Fruit fly (Drosophila melanogaster) whole organism, embryonic: ENCODE measurements around the gene 5-HT2B.
A peak's percentile ranks its signal among the peaks of the same experiment; 100 is the strongest.

Source experiments
- Adf1 ChIP-seq: fragments of 200-800 bp; sonication (Bioruptor generic); IDR thresholded peaks from 2 replicates; pipeline ENCODE4 v1.3.6; 2022; ENCODE audit warnings: missing biosample characterization, missing genetic modification characterization
- Asciz ChIP-seq: fragments of 200-800 bp; sonication (Bioruptor generic); optimal IDR thresholded peaks from 2 replicates; lab custom pipeline; 2017; ENCODE audit warnings: missing biosample characterization, mild to moderate bottlenecking, missing genetic modification characterization, missing genetic modification reagents
- Atf6 ChIP-seq: fragments of 200-800 bp; sonication (Bioruptor generic); IDR thresholded peaks from 2 replicates; pipeline ENCODE4 v1.3.6; 2022; ENCODE audit warnings: missing biosample characterization, missing genetic modification characterization
- Blimp-1 ChIP-seq: fragments of 200-800 bp; sonication (Bioruptor generic); optimal IDR thresholded peaks from 3 replicates; lab custom pipeline; 2018; ENCODE audit warnings: missing biosample characterization, missing genetic modification characterization, mild to moderate bottlenecking, moderate library complexity, missing genetic modification reagents
- CG10321 ChIP-seq: fragments of 200-800 bp; sonication (Bioruptor generic); IDR thresholded peaks from 2 replicates; pipeline ENCODE4 v1.3.6; 2022; ENCODE audit warnings: missing biosample characterization, missing genetic modification characterization
- CG10543 ChIP-seq: fragments of 200-800 bp; sonication (Bioruptor generic); optimal IDR thresholded peaks from 3 replicates; lab custom pipeline; 2017; ENCODE audit warnings: missing biosample characterization, mild to moderate bottlenecking, missing genetic modification characterization, moderate library complexity
- CG11247 ChIP-seq: fragments of 200-800 bp; sonication (Bioruptor generic); IDR thresholded peaks from 2 replicates; pipeline ENCODE4 v1.3.6; 2022; ENCODE audit warnings: missing biosample characterization, missing genetic modification characterization
- CG12219 ChIP-seq: fragments of 200-800 bp; sonication (Bioruptor generic); optimal IDR thresholded peaks from 3 replicates; lab custom pipeline; 2018; ENCODE audit warnings: missing biosample characterization, mild to moderate bottlenecking, missing genetic modification characterization
- CG12236 ChIP-seq: fragments of 200-800 bp; sonication (Bioruptor generic); optimal IDR thresholded peaks from 2 replicates; lab custom pipeline; 2016; ENCODE audit warnings: missing biosample characterization, missing genetic modification characterization
- CG12769 ChIP-seq: fragments of 200-800 bp; sonication (Bioruptor generic); optimal IDR thresholded peaks from 2 replicates; lab custom pipeline; 2019; ENCODE audit warnings: missing biosample characterization, mild to moderate bottlenecking, missing genetic modification characterization, moderate library complexity
- CG14014 ChIP-seq: fragments of 200-800 bp; sonication (Bioruptor generic); IDR thresholded peaks from 2 replicates; pipeline ENCODE4 v1.3.6; 2022; ENCODE audit warnings: missing biosample characterization, missing genetic modification characterization
- CG15011 ChIP-seq: fragments of 200-800 bp; sonication (Bioruptor generic); optimal IDR thresholded peaks from 3 replicates; lab custom pipeline; 2018; ENCODE audit warnings: missing biosample characterization, mild to moderate bottlenecking, missing genetic modification characterization
- CG2875 ChIP-seq: fragments of 200-800 bp; sonication (Bioruptor generic); optimal IDR thresholded peaks from 2 replicates; lab custom pipeline; 2017; ENCODE audit warnings: missing biosample characterization, mild to moderate bottlenecking, missing genetic modification characterization, missing genetic modification reagents
- CG31441 ChIP-seq: fragments of 200-800 bp; sonication (Bioruptor generic); IDR thresholded peaks from 2 replicates; pipeline ENCODE4 v1.3.6; 2022; ENCODE audit warnings: missing biosample characterization, missing genetic modification characterization
- CG32772 ChIP-seq: fragments of 200-800 bp; sonication (Bioruptor generic); IDR thresholded peaks from 2 replicates; pipeline ENCODE4 v1.3.6; 2022; ENCODE audit warnings: missing biosample characterization, missing genetic modification characterization
- CG34422 ChIP-seq: fragments of 200-800 bp; sonication (Bioruptor generic); IDR thresholded peaks from 3 replicates; pipeline ENCODE4 v1.3.6; 2022; ENCODE audit warnings: missing biosample characterization, missing genetic modification characterization
- CG4328 ChIP-seq: fragments of 200-800 bp; sonication (Bioruptor generic); optimal IDR thresholded peaks from 3 replicates; lab custom pipeline; 2017; ENCODE audit warnings: missing biosample characterization, missing genetic modification reagents, missing genetic modification characterization
- CG6689 ChIP-seq: fragments of 200-800 bp; sonication (Bioruptor generic); IDR thresholded peaks from 2 replicates; pipeline ENCODE4 v1.3.6; 2022; ENCODE audit warnings: missing biosample characterization, missing genetic modification characterization
- CG6765 ChIP-seq: fragments of 200-800 bp; sonication (Bioruptor generic); optimal IDR thresholded peaks from 3 replicates; lab custom pipeline; 2017; ENCODE audit warnings: missing biosample characterization, mild to moderate bottlenecking, missing genetic modification characterization
- CG7271 ChIP-seq: fragments of 200-800 bp; sonication (Bioruptor generic); optimal IDR thresholded peaks from 2 replicates; lab custom pipeline; 2018; ENCODE audit warnings: missing biosample characterization, mild to moderate bottlenecking, missing genetic modification characterization, moderate library complexity
- CG9609 ChIP-seq: fragments of 200-800 bp; sonication (Bioruptor generic); optimal IDR thresholded peaks from 3 replicates; lab custom pipeline; 2016; ENCODE audit warnings: missing biosample characterization, missing genetic modification characterization
- CoRest ChIP-seq: fragments of 200-800 bp; sonication (Bioruptor generic); optimal IDR thresholded peaks from 3 replicates; lab custom pipeline; 2018; ENCODE audit warnings: missing biosample characterization, mild to moderate bottlenecking, missing genetic modification characterization, moderate library complexity
- D19A ChIP-seq: fragments of 200-800 bp; optimal IDR thresholded peaks from 3 replicates; lab custom pipeline; 2019; ENCODE audit warnings: missing biosample characterization, mild to moderate bottlenecking, missing genetic modification characterization, moderate library complexity
- Doc3 ChIP-seq: fragments of 200-800 bp; sonication (Bioruptor generic); IDR thresholded peaks from 3 replicates; pipeline ENCODE4 v1.3.6; 2022; ENCODE audit warnings: missing biosample characterization, missing genetic modification characterization; ENCODE audit not compliant: partially characterized antibody
- Drgx ChIP-seq: fragments of 200-800 bp; sonication (Bioruptor generic); IDR thresholded peaks from 2 replicates; pipeline ENCODE4 v1.3.6; 2022; ENCODE audit warnings: missing biosample characterization, missing genetic modification characterization
- ERR ChIP-seq: fragments of 200-800 bp; sonication (Bioruptor generic); optimal IDR thresholded peaks from 2 replicates; lab custom pipeline; 2016; ENCODE audit warnings: missing biosample characterization, missing genetic modification characterization
- Fer3 ChIP-seq: fragments of 200-800 bp; sonication (Bioruptor generic); optimal IDR thresholded peaks from 2 replicates; lab custom pipeline; 2018; ENCODE audit warnings: missing biosample characterization, mild to moderate bottlenecking, missing genetic modification characterization, moderate library complexity
- Hr3 ChIP-seq: fragments of 200-800 bp; sonication (Bioruptor generic); optimal IDR thresholded peaks from 3 replicates; lab custom pipeline; 2016; ENCODE audit warnings: missing biosample characterization, missing genetic modification characterization
- MTF-1 ChIP-seq: fragments of 200-800 bp; sonication (Bioruptor generic); optimal IDR thresholded peaks from 2 replicates; lab custom pipeline; 2018; ENCODE audit warnings: missing biosample characterization, mild to moderate bottlenecking, missing genetic modification characterization, borderline replicate concordance
- Xbp1 ChIP-seq: fragments of 200-800 bp; sonication (Bioruptor generic); optimal IDR thresholded peaks from 3 replicates; lab custom pipeline; 2016; ENCODE audit warnings: missing biosample characterization, mild to moderate bottlenecking, missing genetic modification characterization
- YL-1 ChIP-seq: fragments of 200-800 bp; sonication (Bioruptor generic); optimal IDR thresholded peaks from 3 replicates; lab custom pipeline; 2017; ENCODE audit warnings: missing biosample characterization, mild to moderate bottlenecking, missing genetic modification characterization
- chm ChIP-seq: fragments of 200-800 bp; sonication (Bioruptor generic); IDR thresholded peaks from 2 replicates; pipeline ENCODE4 v1.3.6; 2022; ENCODE audit warnings: missing biosample characterization, missing genetic modification characterization
- chn ChIP-seq: fragments of 200-800 bp; sonication (Bioruptor generic); optimal IDR thresholded peaks from 2 replicates; lab custom pipeline; 2016; ENCODE audit warnings: missing biosample characterization, missing genetic modification characterization
- ewg ChIP-seq: fragments of 200-800 bp; sonication (Bioruptor generic); optimal IDR thresholded peaks from 3 replicates; lab custom pipeline; 2017; ENCODE audit warnings: mild to moderate bottlenecking, missing biosample characterization, missing genetic modification reagents, missing genetic modification characterization
- fd102C ChIP-seq: fragments of 200-800 bp; sonication (Bioruptor generic); optimal IDR thresholded peaks from 2 replicates; lab custom pipeline; 2018; ENCODE audit warnings: missing biosample characterization, mild to moderate bottlenecking, missing genetic modification characterization, moderate library complexity
- fd96Cb ChIP-seq: fragments of 200-800 bp; sonication (Bioruptor generic); optimal IDR thresholded peaks from 2 replicates; lab custom pipeline; 2018; ENCODE audit warnings: missing biosample characterization, mild to moderate bottlenecking, missing genetic modification characterization, moderate library complexity
- hb ChIP-seq: fragments of 200-800 bp; sonication (Bioruptor generic); IDR thresholded peaks from 3 replicates; pipeline ENCODE4 v1.3.6; 2022; ENCODE audit warnings: missing biosample characterization, missing genetic modification characterization; ENCODE audit not compliant: partially characterized antibody
- lbe ChIP-seq: fragments of 200-800 bp; sonication (Bioruptor generic); optimal IDR thresholded peaks from 2 replicates; lab custom pipeline; 2016; ENCODE audit warnings: missing biosample characterization, mild to moderate bottlenecking, missing genetic modification characterization
- nerfin-1 ChIP-seq: fragments of 200-800 bp; sonication (Bioruptor generic); optimal IDR thresholded peaks from 3 replicates; lab custom pipeline; 2019; ENCODE audit warnings: missing biosample characterization, mild to moderate bottlenecking, missing genetic modification characterization, moderate library complexity
- org-1 ChIP-seq: fragments of 200-800 bp; sonication (Bioruptor generic); optimal IDR thresholded peaks from 2 replicates; lab custom pipeline; 2017; ENCODE audit warnings: missing biosample characterization, missing genetic modification characterization
- p53 ChIP-seq: fragments of 200-800 bp; sonication (Bioruptor generic); optimal IDR thresholded peaks from 2 replicates; lab custom pipeline; 2016; ENCODE audit warnings: missing biosample characterization, missing genetic modification characterization
- phol ChIP-seq: fragments of 200-800 bp; sonication (Bioruptor generic); optimal IDR thresholded peaks from 3 replicates; lab custom pipeline; 2018; ENCODE audit warnings: missing biosample characterization, mild to moderate bottlenecking, missing genetic modification characterization, moderate library complexity
- prd ChIP-seq, 3 experiments: fragments of >200 bp in 2 of 3; fragments of 200-800 bp in 1 of 3; sonication (Bioruptor generic) in 1 of 3; optimal IDR thresholded peaks in 2 of 3; IDR thresholded peaks in 1 of 3; 2 replicates in 2 of 3; 3 replicates in 1 of 3; pipeline versions ENCODE4 v1.3.6 to Lab custom; 2017 to 2022; ENCODE audit warnings: missing biosample characterization in 1 of 3, missing genetic modification characterization in 1 of 3
- scrt ChIP-seq: fragments of 200-800 bp; sonication (Bioruptor generic); optimal IDR thresholded peaks from 2 replicates; lab custom pipeline; 2018; ENCODE audit warnings: missing biosample characterization, mild to moderate bottlenecking, missing genetic modification characterization, moderate library complexity
- sens-2 ChIP-seq: fragments of 200-800 bp; sonication (Bioruptor generic); IDR thresholded peaks from 2 replicates; pipeline ENCODE4 v1.3.6; 2022; ENCODE audit warnings: missing biosample characterization, missing genetic modification characterization
- slbo ChIP-seq: fragments of 200-800 bp; sonication (Bioruptor generic); IDR thresholded peaks from 2 replicates; pipeline ENCODE4 v1.3.6; 2022; ENCODE audit warnings: missing biosample characterization, missing genetic modification characterization
- unpg ChIP-seq: fragments of 200-800 bp; sonication (Bioruptor generic); optimal IDR thresholded peaks from 3 replicates; lab custom pipeline; 2018; ENCODE audit warnings: missing biosample characterization, mild to moderate bottlenecking, missing genetic modification characterization, moderate library complexity

Gene 5-HT2B

dm6 chr3R:8669900-8670528 lies 92.0 kb downstream of the 5-HT2B start:
- TF ChIP-seq Asciz (GFP tag; lab: Kevin White, UChicago) (no peak), unpg (GFP tag; lab: Kevin White, UChicago) (no peak), CG4328 (peak; percentile 41), D19A (tag; lab: Kevin White, UChicago) (no peak), chm (GFP tag; lab: Robert Waterston, UW) (no peak; the same call in 1 of the 2 replicates), ERR (GFP tag; lab: Kevin White, UChicago) (peak; percentile 62), ewg (no peak), Hr3 (GFP tag; lab: Kevin White, UChicago) (no peak), CG12236 (GFP tag; lab: Kevin White, UChicago) (no peak), Xbp1 (GFP tag; lab: Kevin White, UChicago) (no peak), CG12769 (peak; percentile 29), hb (GFP tag; lab: Robert Waterston, UW) (no peak), nerfin-1 (tag; lab: Kevin White, UChicago) (no peak), CG11247 (GFP tag; lab: Robert Waterston, UW) (no peak), scrt (GFP tag; lab: Kevin White, UChicago) (peak; percentile 60), CG15011 (GFP tag; lab: Kevin White, UChicago) (no peak), Drgx (GFP tag; lab: Robert Waterston, UW) (peak; percentile 66), phol (tag; lab: Kevin White, UChicago) (no peak), CG2875 (GFP tag; lab: Kevin White, UChicago) (peak; percentile 8), CG14014 (GFP tag; lab: Robert Waterston, UW) (no peak), CG31441 (no peak), Fer3 (no peak), CG12219 (GFP tag; lab: Kevin White, UChicago) (no peak), prd (optimal IDR thresholded peaks at IDR 0.05; lab: Kevin White, UChicago) (no peak), prd (GFP tag; IDR thresholded peaks at IDR 0.05; lab: Robert Waterston, UW) (0 out of 3 replicates have a peak, but pooled peaks have one; percentile 3), slbo (GFP tag; lab: Robert Waterston, UW) (peak; percentile 30; the same call in 1 of the 2 replicates), Doc3 (no peak), p53 (GFP tag; lab: Kevin White, UChicago) (no peak), CG32772 (no peak), CG6689 (GFP tag; lab: Robert Waterston, UW) (peak; percentile 31; the same call in 1 of the 2 replicates), Adf1 (GFP tag; lab: Robert Waterston, UW) (no peak), lbe (GFP tag; lab: Kevin White, UChicago) (peak; percentile 14), MTF-1 (GFP tag; lab: Kevin White, UChicago) (peak; percentile 17), CG7271 (tag; lab: Kevin White, UChicago) (no peak), YL-1 (GFP tag; lab: Kevin White, UChicago) (peak; percentile 38), org-1 (no peak)

- no peak for TF ChIP-seq fd102C (GFP tag; lab: Kevin White, UChicago)
- TF ChIP-seq CG10321 (GFP tag; lab: Robert Waterston, UW): peak; percentile 63; the same call in 1 of the 2 replicates
- TF ChIP-seq fd96Cb (tag; lab: Kevin White, UChicago): no peak
- no peak for TF ChIP-seq CG34422
- peak; percentile 11 for TF ChIP-seq CoRest (tag; lab: Kevin White, UChicago)
- peak; percentile 36 for TF ChIP-seq chn (GFP tag; lab: Kevin White, UChicago)
- TF ChIP-seq sens-2: peak; percentile 68
- 0 out of 2 replicates have a peak, but pooled peaks have one; percentile 28 for TF ChIP-seq Atf6
- peak; percentile 34 for TF ChIP-seq Blimp-1 (GFP tag; lab: Kevin White, UChicago)
- peak; percentile 63 for TF ChIP-seq CG10543 (GFP tag; lab: Kevin White, UChicago)
- TF ChIP-seq CG6765 (GFP tag; lab: Kevin White, UChicago): peak; percentile 32
- TF ChIP-seq CG9609 (GFP tag; lab: Kevin White, UChicago): peak; percentile 0
- peak; percentile 8 for TF ChIP-seq CG7271 (tag; lab: Kevin White, UChicago)
These were observed 92.8 kb downstream of the 5-HT2B start, which contains the start of gene p for dm6 chr3R:8670529-8671491. TSS of gene p (minus strand) at chr3R:8670684.
